Worm (Caenorhabditis elegans) whole organism, L4/young adult: ENCODE data around the gene C25G6.3.

Source experiments
- dao-5 ChIP-seq: sonication (generic microtip); optimal IDR thresholded peaks from 2 replicates; lab custom pipeline; 2016; ENCODE audit warnings: missing genotype, missing genetic modification characterization, moderate library complexity, missing compliant biosample characterization
- him-1 ChIP-seq: sonication (generic microtip); optimal IDR thresholded peaks from 2 replicates; lab custom pipeline; 2016; ENCODE audit warnings: missing genotype, missing genetic modification reagents, missing genetic modification characterization, missing compliant biosample characterization

DNA sequence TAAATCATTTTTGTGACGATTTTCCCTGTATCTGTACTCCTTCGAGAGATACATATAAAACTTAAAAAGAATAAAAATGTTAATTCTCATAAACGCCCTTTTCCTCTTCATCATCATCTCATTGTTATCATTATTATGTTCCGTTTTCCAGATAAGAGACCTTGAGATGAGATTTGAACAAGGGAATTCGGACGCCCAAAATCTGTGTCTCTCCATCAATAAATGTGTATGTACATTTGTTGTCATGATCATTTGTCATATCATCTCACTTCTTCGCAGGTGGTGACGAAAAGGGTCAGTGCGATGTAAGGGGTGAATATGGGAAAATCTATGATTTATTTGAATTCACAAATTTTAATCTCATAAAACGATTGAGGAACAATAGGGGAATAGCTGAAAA, 6.6 kb downstream of the C25G6.3 start:
- TF ChIP-seq dao-5 (tag; lab: Kevin White, UChicago) (no peak), him-1 (tag; lab: Kevin White, UChicago) (no peak)
